Worm (Caenorhabditis elegans): ENCODE results near the gene F54B3.2.

DNA sequence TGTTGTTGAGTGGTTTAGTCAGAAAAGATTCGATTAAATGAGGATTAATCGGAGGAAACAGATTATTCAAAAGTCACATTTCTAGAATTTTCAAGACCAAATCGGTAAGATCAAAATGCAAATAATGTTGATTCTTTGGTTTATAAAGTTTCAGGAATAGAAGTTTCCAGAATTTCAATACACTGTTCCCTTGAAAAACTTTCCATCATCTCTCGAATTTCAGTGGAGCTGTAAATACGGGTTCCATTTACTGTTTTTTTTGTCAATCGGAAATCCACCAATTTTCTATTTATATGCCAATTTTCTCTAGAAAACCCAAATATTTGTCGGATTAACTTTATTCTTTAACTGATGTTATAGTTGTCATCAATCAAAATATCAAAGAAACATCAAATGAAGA is 13.2 kb upstream of the F54B3.2 start:
- TF ChIP-seq xnd-1 (tag; optimal IDR thresholded peaks at IDR 0.05) (no peak), snpc-4 (GFP tag; optimal IDR thresholded peaks at IDR 0.05) (no peak), snpc-4 (tag; optimal IDR thresholded peaks at IDR 0.05) (no peak), hmg-1.2 (GFP tag; IDR thresholded peaks at IDR 0.05) (no peak), madf-8 (GFP tag; conservative IDR thresholded peaks at IDR 0.05) (no peak), nhr-179 (tag; optimal IDR thresholded peaks at IDR 0.05) (no peak), madf-10 (tag; optimal IDR thresholded peaks at IDR 0.05) (no peak), hsf-1 (GFP tag; IDR thresholded peaks at IDR 0.05) (no peak), madf-3 (GFP tag; IDR thresholded peaks at IDR 0.05) (no peak), F22D6.2 (tag; optimal IDR thresholded peaks at IDR 0.05) (no peak), F57C9.4 (tag; optimal IDR thresholded peaks at IDR 0.05) (no peak), chd-7 (tag; optimal IDR thresholded peaks at IDR 0.05) (no peak)
